Fruit fly (Drosophila melanogaster): ENCODE data around the gene CG31715.
A peak's percentile ranks its signal among the peaks of the same experiment; 100 is the strongest.

The CG31715 gene

DNA sequence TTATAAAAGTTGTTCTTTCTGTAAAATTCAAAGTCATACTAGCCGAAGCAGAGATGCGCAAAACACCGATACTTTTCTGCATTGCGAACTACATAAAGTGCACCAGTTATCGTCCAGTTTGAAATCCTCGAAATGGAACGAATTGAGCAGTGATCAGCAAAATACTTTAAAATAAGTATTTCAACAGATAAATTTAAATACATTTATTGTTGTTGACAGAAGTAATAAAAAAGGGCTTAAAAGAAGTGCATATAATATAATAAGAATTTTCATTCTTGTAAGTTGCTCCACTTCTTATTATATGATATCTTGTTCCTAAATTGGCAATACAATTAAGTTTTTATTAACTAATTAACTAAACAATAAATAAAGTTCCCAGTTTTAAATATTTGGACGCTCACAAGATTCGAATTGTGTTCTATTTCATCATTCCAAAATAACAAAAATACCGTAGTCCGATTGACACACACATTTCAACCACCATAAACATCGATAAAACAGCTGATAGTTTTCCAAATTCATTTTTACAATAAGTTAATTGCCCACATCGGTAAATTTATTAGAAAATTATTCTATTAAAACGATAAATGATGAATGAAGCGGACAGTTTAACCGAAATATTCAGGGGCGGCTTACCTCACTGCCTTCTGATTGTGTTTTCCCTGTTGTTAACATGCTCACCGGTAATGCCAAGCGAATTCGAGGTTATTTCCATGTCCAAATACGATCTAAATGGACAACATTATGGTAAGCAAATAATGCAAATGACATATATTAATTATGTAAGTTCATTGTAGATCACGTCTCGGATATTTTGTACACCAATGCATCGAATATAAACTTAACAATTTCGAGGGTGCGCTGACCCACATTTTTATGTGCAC, 26.8 kb upstream of the CG31715 start, which contains the start of the genes Usp14 and CG4972 (continued):
- no peak for TF ChIP-seq run (tag; optimal IDR thresholded peaks at IDR 0.05)
- no peak for TF ChIP-seq CG2875 (GFP tag; optimal IDR thresholded peaks at IDR 0.05)
- no peak for TF ChIP-seq her (GFP tag; optimal IDR thresholded peaks at IDR 0.05)
- TF ChIP-seq CG12769 (tag; optimal IDR thresholded peaks at IDR 0.05): no peak
- no peak for TF ChIP-seq wor (GFP tag; IDR thresholded peaks at IDR 0.05)
- no peak for TF ChIP-seq caup (GFP tag; optimal IDR thresholded peaks at IDR 0.05; ENCODE audit: severe bottlenecking)
- TF ChIP-seq HmgD (GFP tag; optimal IDR thresholded peaks at IDR 0.05): no peak
- TF ChIP-seq CG7839 (tag; optimal IDR thresholded peaks at IDR 0.05): no peak
- no peak for TF ChIP-seq crc (GFP tag; optimal IDR thresholded peaks at IDR 0.05)
- TF ChIP-seq wek (GFP tag; optimal IDR thresholded peaks at IDR 0.05): no peak
- TF ChIP-seq crp (GFP tag; optimal IDR thresholded peaks at IDR 0.05): peak in 1 of 2 experiments; percentile 78
- no peak; the same call in 3 of the 4 replicates for TF ChIP-seq Gug (GFP tag; IDR thresholded peaks at IDR 0.05)
- no peak for TF ChIP-seq gem (tag; optimal IDR thresholded peaks at IDR 0.05)
- no peak for TF ChIP-seq CG18599 (GFP tag; optimal IDR thresholded peaks at IDR 0.05)
- TF ChIP-seq grn (GFP tag; optimal IDR thresholded peaks at IDR 0.05): no peak
- peak; percentile 0 for TF ChIP-seq Hr3 (GFP tag; optimal IDR thresholded peaks at IDR 0.05)
- TF ChIP-seq CG3838 (GFP tag; optimal IDR thresholded peaks at IDR 0.05): no peak
- TF ChIP-seq CG11093 (GFP tag; IDR thresholded peaks at IDR 0.05): no peak
- TF ChIP-seq stwl (tag; optimal IDR thresholded peaks at IDR 0.05): no peak
- TF ChIP-seq HLH4C (GFP tag; IDR thresholded peaks at IDR 0.05; ENCODE audit: partially characterized antibody): no peak
- TF ChIP-seq Elba2 (GFP tag; optimal IDR thresholded peaks at IDR 0.05): peak; percentile 3
- TF ChIP-seq row (GFP tag; IDR thresholded peaks at IDR 0.05): peak; percentile 72
- no peak for TF ChIP-seq Stat92E (GFP tag; optimal IDR thresholded peaks at IDR 0.05)
- peak; percentile 99 for TF ChIP-seq CG1603 (tag; optimal IDR thresholded peaks at IDR 0.05)
- no peak for TF ChIP-seq CG12744 (GFP tag; optimal IDR thresholded peaks at IDR 0.05)
- TF ChIP-seq repo (GFP tag; optimal IDR thresholded peaks at IDR 0.05): no peak
- TF ChIP-seq CG13296 (GFP tag; optimal IDR thresholded peaks at IDR 0.05): no peak
- no peak for TF ChIP-seq gcm (GFP tag; optimal IDR thresholded peaks at IDR 0.05)
- TF ChIP-seq CG17361 (GFP tag; IDR thresholded peaks at IDR 0.05): peak; percentile 77; the same call in 2 of the 3 replicates
- TF ChIP-seq CG14050 (GFP tag; IDR thresholded peaks at IDR 0.05): no peak
- TF ChIP-seq Lim3 (GFP tag; IDR thresholded peaks at IDR 0.05): no peak
- no peak for TF ChIP-seq Nf-YA (GFP tag; IDR thresholded peaks at IDR 0.05)
- TF ChIP-seq sr (GFP tag; IDR thresholded peaks at IDR 0.05): no peak
- TF ChIP-seq CG1233 (GFP tag; optimal IDR thresholded peaks at IDR 0.05): no peak
- no peak for TF ChIP-seq Gsc (GFP tag; IDR thresholded peaks at IDR 0.05)
- no peak for TF ChIP-seq kni (GFP tag; optimal IDR thresholded peaks at IDR 0.05)
- TF ChIP-seq B-H1 (GFP tag; IDR thresholded peaks at IDR 0.05): no peak
- TF ChIP-seq CG14014 (GFP tag; IDR thresholded peaks at IDR 0.05): no peak
- no peak for TF ChIP-seq gcm2 (GFP tag; optimal IDR thresholded peaks at IDR 0.05)
- no peak for TF ChIP-seq CG32772 (GFP tag; IDR thresholded peaks at IDR 0.05)
- TF ChIP-seq ab (GFP tag; optimal IDR thresholded peaks at IDR 0.05): no peak
- TF ChIP-seq jumu (GFP tag; optimal IDR thresholded peaks at IDR 0.05): no peak
- no peak for TF ChIP-seq Hr78 (GFP tag; optimal IDR thresholded peaks at IDR 0.05)
- TF ChIP-seq CG30020 (tag; optimal IDR thresholded peaks at IDR 0.05): peak; percentile 99
- TF ChIP-seq nerfin-2 (GFP tag; IDR thresholded peaks at IDR 0.05; ENCODE audit: partially characterized antibody): no peak
- no peak for TF ChIP-seq klu (GFP tag; IDR thresholded peaks at IDR 0.05)
- TF ChIP-seq CG33557 (GFP tag; optimal IDR thresholded peaks at IDR 0.05): no peak
- TF ChIP-seq CG34422 (GFP tag; IDR thresholded peaks at IDR 0.05): 0 out of 3 replicates have a peak, but pooled peaks have one; percentile 15
- TF ChIP-seq Mrtf (GFP tag; IDR thresholded peaks at IDR 0.05): no peak
